Fruit fly (Drosophila melanogaster) whole organism, embryonic: ENCODE results near the gene Mf.

Experiments
- Atf3 ChIP-seq: fragments of 200-800 bp; sonication (Bioruptor generic); optimal IDR thresholded peaks from 3 replicates; lab custom pipeline; 2016; ENCODE audit warnings: missing biosample characterization, missing genetic modification characterization
- BEAF-32 ChIP-seq: fragments of 200-800 bp; sonication (Bioruptor generic); optimal IDR thresholded peaks from 3 replicates; lab custom pipeline; 2017; ENCODE audit warnings: missing biosample characterization, missing genetic modification characterization, mild to moderate bottlenecking, moderate library complexity, missing genetic modification reagents
- CG11456 ChIP-seq: fragments of 200-800 bp; sonication (Bioruptor generic); IDR thresholded peaks from 3 replicates; pipeline ENCODE4 v1.3.6; 2022; ENCODE audit warnings: missing biosample characterization, missing genetic modification characterization
- CG12236 ChIP-seq: fragments of 200-800 bp; sonication (Bioruptor generic); optimal IDR thresholded peaks from 2 replicates; lab custom pipeline; 2016; ENCODE audit warnings: missing biosample characterization, missing genetic modification characterization
- CG12391 ChIP-seq: fragments of 200-800 bp; sonication (Bioruptor generic); optimal IDR thresholded peaks from 3 replicates; lab custom pipeline; 2018; ENCODE audit warnings: missing biosample characterization, mild to moderate bottlenecking, missing genetic modification characterization, moderate library complexity
- CG13624 ChIP-seq: fragments of 200-800 bp; sonication (Bioruptor generic); optimal IDR thresholded peaks from 2 replicates; lab custom pipeline; 2016; ENCODE audit warnings: missing biosample characterization, missing genetic modification characterization
- CG15479 ChIP-seq: fragments of 200-800 bp; sonication (Bioruptor generic); optimal IDR thresholded peaks from 3 replicates; lab custom pipeline; 2019; ENCODE audit warnings: missing biosample characterization, mild to moderate bottlenecking, missing genetic modification characterization, moderate library complexity
- CG15514 ChIP-seq: fragments of 200-800 bp; sonication (Bioruptor generic); optimal IDR thresholded peaks from 3 replicates; lab custom pipeline; 2017; ENCODE audit warnings: missing biosample characterization, missing genetic modification characterization, mild to moderate bottlenecking, moderate library complexity, missing genetic modification reagents
- CG16779 ChIP-seq: fragments of 200-800 bp; sonication (Bioruptor generic); IDR thresholded peaks from 2 replicates; pipeline ENCODE4 v1.3.6; 2022; ENCODE audit warnings: missing biosample characterization, missing genetic modification characterization
- CG2678 ChIP-seq: fragments of 200-800 bp; sonication (Bioruptor generic); optimal IDR thresholded peaks from 3 replicates; lab custom pipeline; 2019; ENCODE audit warnings: missing biosample characterization, mild to moderate bottlenecking, missing genetic modification characterization, moderate library complexity
- CG30020 ChIP-seq: fragments of 200-800 bp; optimal IDR thresholded peaks from 2 replicates; lab custom pipeline; 2019; ENCODE audit warnings: missing biosample characterization, mild to moderate bottlenecking, missing genetic modification characterization, moderate library complexity
- CG32532 ChIP-seq: fragments of 200-800 bp; sonication (Bioruptor generic); IDR thresholded peaks from 2 replicates; pipeline ENCODE4 v1.3.6; 2022; ENCODE audit warnings: missing biosample characterization, missing genetic modification characterization
- CG6254 ChIP-seq: fragments of 200-800 bp; sonication (Bioruptor generic); optimal IDR thresholded peaks from 3 replicates; lab custom pipeline; 2017; ENCODE audit warnings: mild to moderate bottlenecking, missing biosample characterization, missing genetic modification reagents, missing genetic modification characterization
- CG6854 ChIP-seq: fragments of 200-800 bp; sonication (Bioruptor generic); optimal IDR thresholded peaks from 3 replicates; lab custom pipeline; 2017; ENCODE audit warnings: missing biosample characterization, mild to moderate bottlenecking, missing genetic modification characterization
- CG7271 ChIP-seq: fragments of 200-800 bp; sonication (Bioruptor generic); optimal IDR thresholded peaks from 2 replicates; lab custom pipeline; 2018; ENCODE audit warnings: missing biosample characterization, mild to moderate bottlenecking, missing genetic modification characterization, moderate library complexity
- CG7786 ChIP-seq: fragments of 200-800 bp; sonication (Bioruptor generic); optimal IDR thresholded peaks from 2 replicates; lab custom pipeline; 2016; ENCODE audit warnings: missing biosample characterization, missing genetic modification characterization
- CG8924 ChIP-seq: fragments of 200-800 bp; optimal IDR thresholded peaks from 3 replicates; lab custom pipeline; 2019; ENCODE audit warnings: missing biosample characterization, mild to moderate bottlenecking, missing genetic modification characterization, moderate library complexity
- CG9876 ChIP-seq: fragments of 200-800 bp; sonication (Bioruptor generic); optimal IDR thresholded peaks from 2 replicates; lab custom pipeline; 2016; ENCODE audit warnings: missing biosample characterization, missing genetic modification characterization
- Dp ChIP-seq: fragments of 200-800 bp; sonication (Bioruptor generic); optimal IDR thresholded peaks from 2 replicates; lab custom pipeline; 2018; ENCODE audit warnings: missing biosample characterization, mild to moderate bottlenecking, missing genetic modification characterization, moderate library complexity
- E2f1 ChIP-seq: fragments of 200-800 bp; sonication (Bioruptor generic); IDR thresholded peaks from 2 replicates; pipeline ENCODE4 v1.3.6; 2022; ENCODE audit warnings: missing biosample characterization, missing genetic modification characterization
- Ets65A ChIP-seq: fragments of 200-800 bp; sonication (Bioruptor generic); peaks from one replicate; lab custom pipeline; 2016; ENCODE audit warnings: missing biosample characterization, missing genetic modification characterization
- Ets97D ChIP-seq: fragments of 200-800 bp; sonication (Bioruptor generic); optimal IDR thresholded peaks from 3 replicates; lab custom pipeline; 2016; ENCODE audit warnings: missing biosample characterization, missing genetic modification characterization
- Hey ChIP-seq: fragments of 200-800 bp; sonication (Bioruptor generic); optimal IDR thresholded peaks from 3 replicates; lab custom pipeline; 2018; ENCODE audit warnings: missing biosample characterization, mild to moderate bottlenecking, missing genetic modification characterization
- Jarid2 ChIP-seq: fragments of 200-800 bp; sonication (Bioruptor generic); optimal IDR thresholded peaks from 3 replicates; lab custom pipeline; 2017; ENCODE audit warnings: mild to moderate bottlenecking, missing biosample characterization, missing genetic modification reagents, missing genetic modification characterization
- Mad ChIP-seq: fragments of 200-800 bp; sonication (Bioruptor generic); optimal IDR thresholded peaks from 2 replicates; lab custom pipeline; 2016; ENCODE audit warnings: missing biosample characterization, missing genetic modification characterization
- Mrtf ChIP-seq: fragments of 200-800 bp; sonication (Bioruptor generic); IDR thresholded peaks from 3 replicates; pipeline ENCODE4 v1.3.6; 2022; ENCODE audit warnings: missing biosample characterization, missing genetic modification characterization
- NC2α ChIP-seq: fragments of 200-800 bp; sonication (Bioruptor generic); optimal IDR thresholded peaks from 2 replicates; lab custom pipeline; 2016; ENCODE audit warnings: missing biosample characterization, missing genetic modification characterization
- Nf-YC ChIP-seq: fragments of 200-800 bp; optimal IDR thresholded peaks from 3 replicates; lab custom pipeline; 2019; ENCODE audit warnings: missing biosample characterization, mild to moderate bottlenecking, missing genetic modification characterization, moderate library complexity
- Optix ChIP-seq: fragments of 200-800 bp; sonication (Bioruptor generic); IDR thresholded peaks from 3 replicates; pipeline ENCODE4 v1.3.6; 2022; ENCODE audit warnings: missing biosample characterization, missing genetic modification characterization
- Sry-δ ChIP-seq: fragments of 200-800 bp; sonication (Bioruptor generic); optimal IDR thresholded peaks from 2 replicates; lab custom pipeline; 2016; ENCODE audit warnings: missing biosample characterization, missing genetic modification characterization
- Ssrp ChIP-seq: fragments of 200-800 bp; sonication (Bioruptor generic); optimal IDR thresholded peaks from 2 replicates; lab custom pipeline; 2018; ENCODE audit warnings: missing biosample characterization, mild to moderate bottlenecking, missing genetic modification characterization, moderate library complexity
- ab ChIP-seq: fragments of 200-800 bp; sonication (Bioruptor generic); optimal IDR thresholded peaks from 2 replicates; lab custom pipeline; 2016; ENCODE audit warnings: missing biosample characterization, missing genetic modification characterization
- ac ChIP-seq: fragments of 200-800 bp; sonication (Bioruptor generic); optimal IDR thresholded peaks from 3 replicates; lab custom pipeline; 2017; ENCODE audit warnings: missing biosample characterization, mild to moderate bottlenecking, missing genetic modification characterization
- amos ChIP-seq: fragments of 200-800 bp; sonication (Bioruptor generic); IDR thresholded peaks from 2 replicates; pipeline ENCODE4 v1.3.6; 2022; ENCODE audit warnings: missing biosample characterization, missing genetic modification characterization; ENCODE audit not compliant: partially characterized antibody
- ase ChIP-seq: fragments of 200-800 bp; sonication (Bioruptor generic); IDR thresholded peaks from 3 replicates; pipeline ENCODE4 v1.3.6; 2022; ENCODE audit warnings: missing biosample characterization, missing genetic modification characterization
- az2 ChIP-seq: fragments of 200-800 bp; sonication (Bioruptor generic); optimal IDR thresholded peaks from 3 replicates; lab custom pipeline; 2016; ENCODE audit warnings: missing biosample characterization, missing genetic modification characterization
- cas ChIP-seq: fragments of 200-800 bp; sonication (Bioruptor generic); IDR thresholded peaks from 2 replicates; pipeline ENCODE4 v1.3.6; 2022; ENCODE audit warnings: missing biosample characterization, missing genetic modification characterization
- chn ChIP-seq: fragments of 200-800 bp; sonication (Bioruptor generic); optimal IDR thresholded peaks from 2 replicates; lab custom pipeline; 2016; ENCODE audit warnings: missing biosample characterization, missing genetic modification characterization
- eyg ChIP-seq: fragments of 200-800 bp; sonication (Bioruptor generic); optimal IDR thresholded peaks from 3 replicates; lab custom pipeline; 2016; ENCODE audit warnings: missing biosample characterization, missing genetic modification characterization
- lmd ChIP-seq: fragments of 200-800 bp; sonication (Bioruptor generic); IDR thresholded peaks from 2 replicates; pipeline ENCODE4 v1.3.6; 2022; ENCODE audit warnings: missing biosample characterization, missing genetic modification characterization
- lola ChIP-seq, 3 experiments: fragments of >200 bp in 2 of 3; fragments of 200-800 bp in 1 of 3; sonication (Bioruptor generic) in 1 of 3; optimal IDR thresholded peaks; 2 replicates each; lab custom pipeline; 2017 to 2019; ENCODE audit warnings: missing biosample characterization in 3 of 3, missing genetic modification characterization in 3 of 3, mild to moderate bottlenecking in 1 of 3, moderate library complexity in 1 of 3
- otp ChIP-seq: fragments of 200-800 bp; sonication (Bioruptor generic); IDR thresholded peaks from 3 replicates; pipeline ENCODE4, ENCODE4 v1.3.6; 2022; ENCODE audit warnings: missing biosample characterization, missing genetic modification characterization
- phol ChIP-seq: fragments of 200-800 bp; sonication (Bioruptor generic); optimal IDR thresholded peaks from 3 replicates; lab custom pipeline; 2018; ENCODE audit warnings: missing biosample characterization, mild to moderate bottlenecking, missing genetic modification characterization, moderate library complexity
- pnt ChIP-seq: fragments of 200-800 bp; sonication (Bioruptor generic); optimal IDR thresholded peaks from 3 replicates; lab custom pipeline; 2016; ENCODE audit warnings: missing biosample characterization, missing genetic modification characterization
- psq ChIP-seq: fragments of 200-800 bp; sonication (Bioruptor generic); optimal IDR thresholded peaks from 2 replicates; lab custom pipeline; 2017; ENCODE audit warnings: missing biosample characterization, missing genetic modification characterization
- ro ChIP-seq: fragments of 200-800 bp; sonication (Bioruptor generic); IDR thresholded peaks from 2 replicates; pipeline ENCODE4 v1.3.6; 2022; ENCODE audit warnings: missing biosample characterization, missing genetic modification characterization
- sd ChIP-seq: fragments of 200-800 bp; sonication (Bioruptor generic); optimal IDR thresholded peaks from 3 replicates; lab custom pipeline; 2018; ENCODE audit warnings: missing biosample characterization, mild to moderate bottlenecking, missing genetic modification characterization, moderate library complexity
- tio ChIP-seq: fragments of 200-800 bp; sonication (Bioruptor generic); optimal IDR thresholded peaks from 2 replicates; lab custom pipeline; 2017; ENCODE audit warnings: missing biosample characterization, missing genetic modification characterization, inconsistent platforms
- vvl ChIP-seq: fragments of 200-800 bp; sonication (Bioruptor generic); IDR thresholded peaks from 2 replicates; pipeline ENCODE4 v1.3.6; 2022; ENCODE audit warnings: missing biosample characterization, missing genetic modification characterization
- yki ChIP-seq: fragments of >200 bp; optimal IDR thresholded peaks from 3 replicates; lab custom pipeline; 2018

The Mf gene

dm6 chr3R:15218824-15219576 lies 37.7 kb upstream of the Mf start, which contains the start of the genes SIDL and CG12241 (continued):
- TF ChIP-seq Ets97D (GFP tag; lab: Kevin White, UChicago): peak; percentile 79
- no peak for TF ChIP-seq Hey (tag; lab: Kevin White, UChicago)
- TF ChIP-seq CG6854 (GFP tag; lab: Kevin White, UChicago): peak; percentile 78
- TF ChIP-seq Dp (GFP tag; lab: Kevin White, UChicago): peak; percentile 54
- peak in 1 of 3 experiments; percentile 45 for TF ChIP-seq lola (GFP tag; optimal IDR thresholded peaks at IDR 0.05; lab: Kevin White, UChicago)
- peak; percentile 92 for TF ChIP-seq CG2678 (tag; lab: Kevin White, UChicago)
- TF ChIP-seq Ssrp (tag; lab: Kevin White, UChicago): peak; percentile 12
- no peak for TF ChIP-seq ac
- peak; percentile 23; the same call in 1 of the 3 replicates for TF ChIP-seq Optix (GFP tag; lab: Robert Waterston, UW)
- no peak for TF ChIP-seq CG12236 (GFP tag; lab: Kevin White, UChicago)
- peak; percentile 13 for TF ChIP-seq psq (GFP tag; lab: Kevin White, UChicago)
- peak; percentile 89 for TF ChIP-seq CG13624 (GFP tag; lab: Kevin White, UChicago)
- TF ChIP-seq yki (lab: Kevin White, UChicago): no peak
- peak; percentile 59 for TF ChIP-seq BEAF-32 (GFP tag; lab: Kevin White, UChicago)
- TF ChIP-seq NC2α: no peak
- peak; percentile 96 for TF ChIP-seq vvl (GFP tag; lab: Robert Waterston, UW)
- TF ChIP-seq otp (GFP tag; lab: Robert Waterston, UW): no peak
- TF ChIP-seq CG9876 (GFP tag; lab: Kevin White, UChicago): no peak
- TF ChIP-seq Mrtf: peak; percentile 85
- TF ChIP-seq CG12391 (tag; lab: Kevin White, UChicago): peak; percentile 72
- peak; percentile 20 for TF ChIP-seq Atf3 (GFP tag; lab: Kevin White, UChicago)
- peak; percentile 82 for TF ChIP-seq ro (GFP tag; lab: Robert Waterston, UW)
- peak; percentile 93 for TF ChIP-seq lmd (GFP tag; lab: Robert Waterston, UW)
- no peak for TF ChIP-seq sd (tag; lab: Kevin White, UChicago)
- TF ChIP-seq Sry-δ (GFP tag; lab: Kevin White, UChicago): peak; percentile 66
- TF ChIP-seq amos (GFP tag; lab: Robert Waterston, UW): no peak
- no peak for TF ChIP-seq Mad (GFP tag; lab: Kevin White, UChicago)
- peak; percentile 97 for TF ChIP-seq CG32532
- TF ChIP-seq Nf-YC (tag; lab: Kevin White, UChicago): peak; percentile 65
- peak; percentile 91 for TF ChIP-seq ase
- TF ChIP-seq E2f1: peak; percentile 94
- TF ChIP-seq CG15514 (GFP tag; lab: Kevin White, UChicago): peak; percentile 85
- peak; percentile 42 for TF ChIP-seq CG30020 (tag; lab: Kevin White, UChicago)
- TF ChIP-seq cas: peak; percentile 82
- TF ChIP-seq CG7271 (tag; lab: Kevin White, UChicago): peak; percentile 31
- peak; percentile 98 for TF ChIP-seq Ets65A
- TF ChIP-seq ab (GFP tag; lab: Kevin White, UChicago): no peak
- TF ChIP-seq pnt (GFP tag; lab: Kevin White, UChicago): peak; percentile 77
- peak; percentile 79 for TF ChIP-seq CG8924 (tag; lab: Kevin White, UChicago)
- peak; percentile 15 for TF ChIP-seq CG7786 (GFP tag; lab: Kevin White, UChicago)
- no peak for TF ChIP-seq Jarid2 (GFP tag; lab: Kevin White, UChicago)
- peak; percentile 93 for TF ChIP-seq CG11456 (GFP tag; lab: Robert Waterston, UW)
- peak; percentile 25 for TF ChIP-seq CG15479 (GFP tag; lab: Kevin White, UChicago)
- TF ChIP-seq eyg (GFP tag; lab: Kevin White, UChicago): peak; percentile 51
- peak; percentile 82 for TF ChIP-seq phol (tag; lab: Kevin White, UChicago)
- TF ChIP-seq az2 (GFP tag; lab: Kevin White, UChicago): peak; percentile 61
- TF ChIP-seq tio (GFP tag; lab: Kevin White, UChicago): no peak
- peak; percentile 81 for TF ChIP-seq CG16779 (GFP tag; lab: Robert Waterston, UW)
- peak; percentile 74 for TF ChIP-seq chn (GFP tag; lab: Kevin White, UChicago)
- TF ChIP-seq CG6254 (GFP tag; lab: Kevin White, UChicago): no peak
